Worm (Caenorhabditis elegans) whole organism, mixed stage, embryonic: Measurements from ENCODE around the gene cyp-33D1.

Experiments
- snpc-4 ChIP-seq: fragments of 150-350 bp; optimal IDR thresholded peaks from 2 replicates; lab custom pipeline; 2014; ENCODE audit warnings: missing biosample characterization, missing genetic modification characterization
- tbx-8 ChIP-seq: fragments of 200-800 bp; sonication (Bioruptor generic); optimal IDR thresholded peaks from 2 replicates; lab custom pipeline; 2018; ENCODE audit warnings: mild to moderate bottlenecking, missing genetic modification characterization, moderate library complexity, missing compliant biosample characterization
- ztf-11 ChIP-seq: fragments of 150-350 bp; optimal IDR thresholded peaks from 2 replicates; lab custom pipeline; 2014; ENCODE audit warnings: missing biosample characterization, missing genetic modification characterization

DNA sequence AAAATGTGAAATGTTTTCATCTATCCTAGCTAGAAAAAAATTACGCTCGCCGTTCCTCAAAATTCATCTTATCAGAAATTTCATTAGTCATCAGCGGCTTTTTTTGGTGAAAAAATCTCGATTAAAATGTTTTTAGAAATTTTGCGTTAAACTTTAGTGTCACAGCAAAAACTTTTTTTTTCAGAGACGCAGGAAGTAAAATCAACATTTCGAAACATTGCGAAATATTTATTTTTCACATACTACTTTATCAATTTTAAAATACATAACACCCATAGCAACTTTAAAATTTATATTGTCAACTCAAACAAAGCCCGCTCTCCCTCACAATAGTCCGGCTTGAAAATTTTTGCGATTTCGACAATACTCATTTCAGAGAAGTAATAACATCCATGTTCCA lies 43.4 kb downstream of the cyp-33D1 start:
- TF ChIP-seq ztf-11 (tag; lab: Kevin White, UChicago) (no peak), snpc-4 (tag; lab: Kevin White, UChicago) (no peak), tbx-8 (GFP tag; lab: Kevin White, UChicago) (no peak)
